Fruit fly (Drosophila melanogaster) whole organism, wandering third instar larva: Measurements from ENCODE around the gene ebi.

Source experiments
- Abd-B ChIP-seq: fragments of >200 bp; optimal IDR thresholded peaks from 2 replicates; lab custom pipeline; 2017; ENCODE audit warnings: missing biosample characterization, missing genetic modification characterization
- CG32264 ChIP-seq: fragments of 200-800 bp; sonication (Bioruptor generic); optimal IDR thresholded peaks from 2 replicates; lab custom pipeline; 2016; ENCODE audit warnings: missing biosample characterization, missing genetic modification characterization
- CG9705 ChIP-seq: fragments of 200-800 bp; sonication (Bioruptor generic); optimal IDR thresholded peaks from 2 replicates; lab custom pipeline; 2018; ENCODE audit warnings: missing biosample characterization, mild to moderate bottlenecking, missing genetic modification characterization
- CrebA ChIP-seq: fragments of 200-800 bp; sonication (Bioruptor generic); optimal IDR thresholded peaks from 2 replicates; lab custom pipeline; 2016; ENCODE audit warnings: missing biosample characterization, mild to moderate bottlenecking, missing genetic modification characterization, borderline replicate concordance
- Dfd ChIP-seq: fragments of >200 bp; optimal IDR thresholded peaks from 2 replicates; lab custom pipeline; 2017; ENCODE audit warnings: missing biosample characterization, missing genetic modification characterization
- Dif ChIP-seq: fragments of 200-275, 200-300 bp; sonication (Bioruptor generic); optimal IDR thresholded peaks from 2 replicates; lab custom pipeline; 2018; ENCODE audit warnings: missing biosample characterization, missing genetic modification characterization; ENCODE audit not compliant: partially characterized antibody
- GATAd ChIP-seq: sonication (Bioruptor generic); optimal IDR thresholded peaks from 2 replicates; lab custom pipeline; 2016; ENCODE audit warnings: missing biosample characterization, missing genetic modification characterization
- HLH106 ChIP-seq: fragments of 200-800 bp; optimal IDR thresholded peaks from 3 replicates; lab custom pipeline; 2019; ENCODE audit warnings: missing biosample characterization, mild to moderate bottlenecking, missing genetic modification characterization, moderate library complexity
- Hnf4 ChIP-seq: fragments of 200-800 bp; sonication (Bioruptor generic); optimal IDR thresholded peaks from 2 replicates; lab custom pipeline; 2016; ENCODE audit warnings: missing biosample characterization, mild to moderate bottlenecking, missing genetic modification characterization
- Hr78 ChIP-seq: fragments of >200 bp; optimal IDR thresholded peaks from 2 replicates; lab custom pipeline; 2017; ENCODE audit warnings: missing biosample characterization, missing genetic modification characterization
- Hr83 ChIP-seq: fragments of 200-300 bp; sonication (Bioruptor generic); optimal IDR thresholded peaks from 2 replicates; lab custom pipeline; 2016; ENCODE audit warnings: missing biosample characterization, mild to moderate bottlenecking, missing genetic modification characterization, moderate library complexity; ENCODE audit not compliant: poor library complexity, severe bottlenecking
- Jra ChIP-seq: sonication (Bioruptor generic); optimal IDR thresholded peaks from 2 replicates; lab custom pipeline; 2016; ENCODE audit warnings: missing biosample characterization, missing genetic modification characterization
- Mio ChIP-seq: sonication (Bioruptor generic); optimal IDR thresholded peaks from 2 replicates; lab custom pipeline; 2016; ENCODE audit warnings: missing biosample characterization, missing genetic modification characterization
- Myc ChIP-seq: fragments of >200 bp; optimal IDR thresholded peaks from 2 replicates; lab custom pipeline; 2017
- N ChIP-seq: fragments of >200 bp; optimal IDR thresholded peaks from 2 replicates; lab custom pipeline; 2018; ENCODE audit warnings: missing biosample characterization, missing external identifiers, missing genetic modification characterization
- OdsH ChIP-seq: fragments of 200-800 bp; sonication (Bioruptor generic); optimal IDR thresholded peaks from 2 replicates; lab custom pipeline; 2016; ENCODE audit warnings: missing biosample characterization, mild to moderate bottlenecking, missing genetic modification characterization
- Rel ChIP-seq, 2 experiments: fragments of 200-800 bp; sonication (Bioruptor generic) in 1 of 2; optimal IDR thresholded peaks; 2 replicates in 1 of 2; 3 replicates in 1 of 2; lab custom pipeline; 2016 to 2019; ENCODE audit warnings: mild to moderate bottlenecking in 2 of 2, missing biosample characterization in 2 of 2, missing genetic modification characterization in 2 of 2, moderate library complexity in 1 of 2
- Sp1 ChIP-seq: fragments of 200-800 bp; sonication (Bioruptor generic); optimal IDR thresholded peaks from 3 replicates; lab custom pipeline; 2019; ENCODE audit warnings: missing biosample characterization, mild to moderate bottlenecking, missing genetic modification characterization, moderate library complexity
- Vsx2 ChIP-seq: fragments of 200-300, 225-300 bp; sonication (Bioruptor generic); optimal IDR thresholded peaks from 2 replicates; lab custom pipeline; 2018; ENCODE audit warnings: missing biosample characterization, missing genetic modification characterization; ENCODE audit not compliant: partially characterized antibody
- br ChIP-seq: fragments of 200-800 bp; sonication (Bioruptor generic); optimal IDR thresholded peaks from 2 replicates; lab custom pipeline; 2016; ENCODE audit warnings: missing biosample characterization, missing genetic modification characterization
- brk ChIP-seq: fragments of 200-800 bp; sonication (Bioruptor generic); optimal IDR thresholded peaks from 2 replicates; lab custom pipeline; 2016; ENCODE audit warnings: missing biosample characterization, mild to moderate bottlenecking, missing genetic modification characterization
- dl ChIP-seq, 2 experiments: fragments of 175-275, 200-275 bp in 1 of 2; fragments of 200-275 bp in 1 of 2; sonication (Bioruptor generic); optimal IDR thresholded peaks; lab custom pipeline; 2018; ENCODE audit warnings: mild to moderate bottlenecking in 2 of 2, missing biosample characterization in 2 of 2, missing genetic modification characterization in 2 of 2, moderate library complexity in 2 of 2; ENCODE audit not compliant: partially characterized antibody in 2 of 2, insufficient read depth in 1 of 2
- dmrt93B ChIP-seq: fragments of 200-800 bp; sonication (Bioruptor generic); optimal IDR thresholded peaks from 2 replicates; lab custom pipeline; 2018; ENCODE audit warnings: missing biosample characterization, mild to moderate bottlenecking, missing genetic modification characterization
- dsf ChIP-seq: sonication (Bioruptor generic); optimal IDR thresholded peaks from 2 replicates; lab custom pipeline; 2016; ENCODE audit warnings: missing biosample characterization, missing genetic modification characterization, borderline replicate concordance
- ey ChIP-seq: fragments of 200-800 bp; sonication (Bioruptor generic); optimal IDR thresholded peaks from 2 replicates; lab custom pipeline; 2016; ENCODE audit warnings: missing biosample characterization, missing genetic modification characterization
- foxo ChIP-seq, 2 experiments: fragments of 200-800 bp; sonication (Bioruptor generic); optimal IDR thresholded peaks; 2 replicates in 1 of 2; 3 replicates in 1 of 2; lab custom pipeline; 2016 to 2017; ENCODE audit warnings: missing biosample characterization in 2 of 2, missing genetic modification characterization in 2 of 2
- fru ChIP-seq: fragments of 200-800 bp; sonication (Bioruptor generic); optimal IDR thresholded peaks from 3 replicates; lab custom pipeline; 2016; ENCODE audit warnings: missing biosample characterization, mild to moderate bottlenecking, missing genetic modification characterization
- h ChIP-seq: fragments of 200-800 bp; sonication (Bioruptor generic); optimal IDR thresholded peaks from 3 replicates; lab custom pipeline; 2016; ENCODE audit warnings: missing biosample characterization, mild to moderate bottlenecking, missing genetic modification characterization
- jim ChIP-seq: fragments of 175-275, 200-325 bp; sonication (Bioruptor generic); optimal IDR thresholded peaks from 2 replicates; lab custom pipeline; 2016; ENCODE audit warnings: missing biosample characterization, mild to moderate bottlenecking, missing genetic modification characterization
- lola ChIP-seq: fragments of >200 bp; optimal IDR thresholded peaks from 2 replicates; lab custom pipeline; 2017; ENCODE audit warnings: missing biosample characterization, missing genetic modification characterization
- pan ChIP-seq: fragments of >200 bp; optimal IDR thresholded peaks from 2 replicates; lab custom pipeline; 2017
- psq ChIP-seq: fragments of 200-800 bp; sonication (Bioruptor generic); optimal IDR thresholded peaks from 3 replicates; lab custom pipeline; 2017; ENCODE audit warnings: missing biosample characterization, mild to moderate bottlenecking, missing genetic modification characterization, moderate library complexity
- rgr ChIP-seq: fragments of 200-800 bp; sonication (Bioruptor generic); optimal IDR thresholded peaks from 3 replicates; lab custom pipeline; 2016; ENCODE audit warnings: missing biosample characterization, mild to moderate bottlenecking, missing genetic modification characterization
- sage ChIP-seq: fragments of 200-800 bp; sonication (Bioruptor generic); optimal IDR thresholded peaks from 2 replicates; lab custom pipeline; 2016; ENCODE audit warnings: missing biosample characterization, mild to moderate bottlenecking, missing genetic modification characterization
- sv ChIP-seq: fragments of 200-800 bp; sonication (Bioruptor generic); optimal IDR thresholded peaks from 3 replicates; lab custom pipeline; 2016; ENCODE audit warnings: missing biosample characterization, missing genetic modification characterization
- tai ChIP-seq: sonication (Bioruptor generic); optimal IDR thresholded peaks from 2 replicates; lab custom pipeline; 2016; ENCODE audit warnings: missing biosample characterization, missing genetic modification characterization
- usp ChIP-seq: fragments of >200 bp; optimal IDR thresholded peaks from 2 replicates; lab custom pipeline; 2017; ENCODE audit warnings: missing biosample characterization, missing genetic modification characterization
- woc ChIP-seq: sonication (Bioruptor generic); optimal IDR thresholded peaks from 2 replicates; lab custom pipeline; 2016; ENCODE audit warnings: missing biosample characterization, mild to moderate bottlenecking, missing genetic modification characterization

Gene ebi

dm6 chr2L:423160-423559 is 8.3 kb downstream of the ebi start:
- TF ChIP-seq psq: peak; percentile 88
- peak; percentile 81 for TF ChIP-seq Rel (GFP tag; optimal IDR thresholded peaks at IDR 0.05; lab: Kevin White, UChicago)
- TF ChIP-seq Rel (tag; optimal IDR thresholded peaks at IDR 0.05; lab: Kevin White, UChicago): no peak
- no peak for TF ChIP-seq Vsx2 (GFP tag; lab: Kevin White, UChicago)
- TF ChIP-seq N (GFP tag; lab: Kevin White, UChicago): no peak
- TF ChIP-seq Dfd (GFP tag; lab: Kevin White, UChicago): no peak
- peak; percentile 69 for TF ChIP-seq dsf (GFP tag; lab: Kevin White, UChicago)
- TF ChIP-seq dl (GFP tag; optimal IDR thresholded peaks at IDR 0.05; lab: Kevin White, UChicago; ENCODE audit: insufficient read depth in 1 of 2, partially characterized antibody in 2 of 2): no peak
- TF ChIP-seq GATAd (GFP tag; lab: Kevin White, UChicago): no peak
- no peak for TF ChIP-seq Myc (lab: Kevin White, UChicago)
- no peak for TF ChIP-seq Dif
- no peak for TF ChIP-seq Abd-B (GFP tag; lab: Kevin White, UChicago)
- peak; percentile 84 for TF ChIP-seq Hnf4 (GFP tag; lab: Kevin White, UChicago)
- TF ChIP-seq jim (GFP tag; lab: Kevin White, UChicago): no peak
- TF ChIP-seq h: peak; percentile 94
- peak; percentile 92 for TF ChIP-seq ey (GFP tag; lab: Kevin White, UChicago)
- no peak for TF ChIP-seq pan (lab: Kevin White, UChicago)
- TF ChIP-seq dmrt93B (GFP tag; lab: Kevin White, UChicago): peak; percentile 66
- no peak for TF ChIP-seq lola (GFP tag; lab: Kevin White, UChicago)
- TF ChIP-seq tai: no peak
- TF ChIP-seq CrebA (GFP tag; lab: Kevin White, UChicago): no peak
- peak; percentile 74 for TF ChIP-seq CG32264 (GFP tag; lab: Kevin White, UChicago)
- TF ChIP-seq Sp1: peak; percentile 89
- no peak for TF ChIP-seq Mio (GFP tag; lab: Kevin White, UChicago)
- peak; percentile 86 for TF ChIP-seq br
- peak; percentile 93 for TF ChIP-seq fru (GFP tag; lab: Kevin White, UChicago)
- TF ChIP-seq foxo (GFP tag; optimal IDR thresholded peaks at IDR 0.05; lab: Kevin White, UChicago): peak; percentile 44 to 92
- TF ChIP-seq usp (GFP tag; lab: Kevin White, UChicago): no peak
- TF ChIP-seq Hr83 (GFP tag; lab: Kevin White, UChicago): no peak
- TF ChIP-seq OdsH (GFP tag; lab: Kevin White, UChicago): peak; percentile 93
- TF ChIP-seq Hr78 (GFP tag; lab: Kevin White, UChicago): no peak
- peak; percentile 68 for TF ChIP-seq HLH106 (tag; lab: Kevin White, UChicago)
- TF ChIP-seq rgr (GFP tag; lab: Kevin White, UChicago): peak; percentile 93
- peak; percentile 39 for TF ChIP-seq CG9705
- peak; percentile 87 for TF ChIP-seq woc (GFP tag; lab: Kevin White, UChicago)
- TF ChIP-seq sv: no peak
- TF ChIP-seq brk: no peak
- TF ChIP-seq Jra: peak; percentile 78
- TF ChIP-seq sage (GFP tag; lab: Kevin White, UChicago): peak; percentile 87

- TF ChIP-seq Hnf4 (GFP tag; lab: Kevin White, UChicago) (no peak), sage (GFP tag; lab: Kevin White, UChicago) (no peak), Dif (no peak), N (GFP tag; lab: Kevin White, UChicago) (no peak), h (no peak), HLH106 (tag; lab: Kevin White, UChicago) (no peak), dmrt93B (GFP tag; lab: Kevin White, UChicago) (no peak), OdsH (GFP tag; lab: Kevin White, UChicago) (no peak)
Measured at dm6 chr2L:425491-425890, 10.6 kb downstream of the ebi start.

DNA sequence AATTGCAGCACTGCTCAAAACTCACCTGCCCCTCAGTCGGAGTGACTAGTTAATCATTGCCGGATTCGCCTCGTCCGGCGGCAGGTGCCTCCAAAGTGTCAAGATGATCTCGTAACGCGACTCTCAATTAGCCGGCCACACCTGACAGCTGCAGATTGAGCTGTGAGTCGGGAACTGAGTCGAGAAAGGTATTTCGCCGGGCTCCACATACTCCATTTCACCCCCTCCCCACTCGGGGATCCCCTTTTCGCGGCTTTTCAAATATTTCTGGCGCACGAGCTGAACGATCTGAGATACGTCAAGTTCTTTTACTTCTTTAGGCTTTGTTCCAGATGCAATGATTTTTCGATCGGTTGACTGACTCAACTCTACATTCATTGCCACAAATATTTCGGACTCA is 11.6 kb downstream of the ebi start:
- TF ChIP-seq Sp1 (no peak), Rel (GFP tag; optimal IDR thresholded peaks at IDR 0.05; lab: Kevin White, UChicago) (no peak), Rel (tag; optimal IDR thresholded peaks at IDR 0.05; lab: Kevin White, UChicago) (peak; percentile 90)
